Worm (Caenorhabditis elegans) whole organism, early embryonic: ENCODE results near the gene B0361.9.

Source experiments
- F13C5.2 ChIP-seq: sonication (generic microtip); optimal IDR thresholded peaks from 2 replicates; lab custom pipeline; 2017; ENCODE audit warnings: mild to moderate bottlenecking, missing genetic modification characterization, inconsistent platforms, missing compliant biosample characterization
- aly-1 ChIP-seq: sonication (generic microtip); optimal IDR thresholded peaks from 2 replicates; lab custom pipeline; 2016; ENCODE audit warnings: missing genetic modification characterization, missing compliant biosample characterization
- ama-1 ChIP-seq: fragments of 150-350 bp; optimal IDR thresholded peaks from 2 replicates; lab custom pipeline; 2014
- ceh-36 ChIP-seq: sonication (generic microtip); optimal IDR thresholded peaks from 2 replicates; lab custom pipeline; 2016; ENCODE audit warnings: missing genetic modification characterization, inconsistent platforms, missing compliant biosample characterization
- hmg-4 ChIP-seq: fragments of 200-800 bp; sonication (Bioruptor generic); optimal IDR thresholded peaks from 2 replicates; lab custom pipeline; 2018; ENCODE audit warnings: mild to moderate bottlenecking, missing genetic modification characterization, missing compliant biosample characterization
- tbx-11 ChIP-seq: fragments of 200-800 bp; sonication (Bioruptor generic); IDR thresholded peaks from 2 replicates; pipeline ENCODE4 v1.3.6; 2022; ENCODE audit warnings: missing genetic modification characterization, missing compliant biosample characterization

ce11 chrIII:7297045-7297680 is 2.3 kb downstream of the B0361.9 start:
- TF ChIP-seq F13C5.2 (tag; lab: Kevin White, UChicago) (no peak), hmg-4 (no peak), ama-1 (lab: Kevin White, UChicago) (no peak), aly-1 (tag; lab: Kevin White, UChicago) (no peak), tbx-11 (GFP tag; lab: Robert Waterston, UW) (no peak), ceh-36 (tag; lab: Kevin White, UChicago) (no peak)
